Worm (Caenorhabditis elegans) whole organism, L1 larva: ENCODE measurements around the gene vha-2.

Source experiments
- C04F5.9 ChIP-seq: sonication (generic microtip); optimal IDR thresholded peaks from 2 replicates; lab custom pipeline; 2016; ENCODE audit warnings: missing genetic modification characterization, missing compliant biosample characterization
- C34B4.2 ChIP-seq: sonication (generic microtip); optimal IDR thresholded peaks from 2 replicates; lab custom pipeline; 2017; ENCODE audit warnings: mild to moderate bottlenecking, missing genetic modification characterization, missing compliant biosample characterization
- F16B12.6 ChIP-seq: fragments of 150-350 bp; optimal IDR thresholded peaks from 2 replicates; lab custom pipeline; 2014; ENCODE audit warnings: missing biosample characterization, missing genetic modification characterization
- Y116A8C.19 ChIP-seq: sonication (generic microtip); optimal IDR thresholded peaks from 2 replicates; lab custom pipeline; 2016; ENCODE audit warnings: missing compliant biosample characterization, missing genetic modification characterization, borderline replicate concordance
- alr-1 ChIP-seq: fragments of 200-800 bp; sonication (Bioruptor generic); optimal IDR thresholded peaks from 2 replicates; lab custom pipeline; 2018; ENCODE audit warnings: borderline replicate concordance, mild to moderate bottlenecking, missing genetic modification characterization, missing compliant biosample characterization
- aly-2 ChIP-seq: fragments of 150-350 bp; optimal IDR thresholded peaks from 2 replicates; lab custom pipeline; 2014; ENCODE audit warnings: missing biosample characterization, missing genetic modification characterization
- blmp-1 ChIP-seq: fragments of 150-350 bp; optimal IDR thresholded peaks from 2 replicates; lab custom pipeline; 2014; ENCODE audit warnings: missing biosample characterization, missing genetic modification characterization
- ceh-63 ChIP-seq: fragments of 200-800 bp; sonication (Bioruptor generic); optimal IDR thresholded peaks from 2 replicates; lab custom pipeline; 2018; ENCODE audit warnings: mild to moderate bottlenecking, missing genetic modification characterization, missing compliant biosample characterization
- efl-1 ChIP-seq, 4 experiments: fragments of 150-350 bp; optimal IDR thresholded peaks in 3 of 4; peaks in 1 of 4; 1 replicate in 1 of 4; 2 replicates in 3 of 4; lab custom pipeline; 2014; ENCODE audit warnings: missing biosample characterization in 2 of 4, missing genetic modification characterization in 2 of 4, missing genetic modification reagents in 2 of 4
- elt-2 ChIP-seq: sonication (generic microtip); optimal IDR thresholded peaks from 2 replicates; lab custom pipeline; 2016; ENCODE audit warnings: missing genetic modification characterization, mild to moderate bottlenecking, inconsistent platforms, missing compliant biosample characterization, missing genetic modification reagents
- elt-3 ChIP-seq, 6 experiments: fragments of 150-350 bp in 1 of 6; sonication (generic microtip); optimal IDR thresholded peaks; 2 replicates each; lab custom pipeline; 2017 to 2018; ENCODE audit warnings: missing biosample characterization in 6 of 6, missing genetic modification characterization in 6 of 6, inconsistent platforms in 1 of 6
- fkh-10 ChIP-seq: sonication (generic microtip); optimal IDR thresholded peaks from 2 replicates; lab custom pipeline; 2017; ENCODE audit warnings: missing biosample characterization, missing genetic modification reagents, missing genetic modification characterization
- fkh-4 ChIP-seq: sonication (generic microtip); optimal IDR thresholded peaks from 2 replicates; lab custom pipeline; 2016; ENCODE audit warnings: missing compliant biosample characterization, missing genetic modification characterization, borderline replicate concordance
- grh-1 ChIP-seq: fragments of 200-800 bp; sonication (Bioruptor generic); IDR thresholded peaks from 2 replicates; pipeline ENCODE4 v1.3.6; 2022; ENCODE audit warnings: missing genetic modification reagents, missing genetic modification characterization, missing compliant biosample characterization
- hlh-17 ChIP-seq: fragments of 200-800 bp; sonication (Bioruptor generic); optimal IDR thresholded peaks from 2 replicates; lab custom pipeline; 2018; ENCODE audit warnings: missing genetic modification characterization, mild to moderate bottlenecking, missing compliant biosample characterization, moderate library complexity, borderline replicate concordance
- hlh-4 ChIP-seq: sonication (generic microtip); optimal IDR thresholded peaks from 2 replicates; lab custom pipeline; 2016; ENCODE audit warnings: mild to moderate bottlenecking, missing genetic modification characterization, missing compliant biosample characterization
- hpl-2 ChIP-seq: fragments of 150-350 bp; optimal IDR thresholded peaks from 2 replicates; lab custom pipeline; 2014; ENCODE audit warnings: missing biosample characterization, missing genetic modification reagents, missing genetic modification characterization
- jun-1 ChIP-seq: fragments of 150-350 bp; optimal IDR thresholded peaks from 2 replicates; lab custom pipeline; 2014; ENCODE audit warnings: missing biosample characterization, missing genetic modification reagents, missing genetic modification characterization
- lin-13 ChIP-seq: fragments of 150-350 bp; optimal IDR thresholded peaks from 2 replicates; lab custom pipeline; 2014; ENCODE audit warnings: missing biosample characterization, missing genetic modification reagents, missing genetic modification characterization
- lin-14 ChIP-seq: fragments of 200-800 bp; sonication (Bioruptor generic); optimal IDR thresholded peaks from 2 replicates; lab custom pipeline; 2018; ENCODE audit warnings: mild to moderate bottlenecking, missing genetic modification characterization, moderate library complexity, missing compliant biosample characterization
- lin-35 ChIP-seq, 2 experiments: fragments of 150-350 bp; optimal IDR thresholded peaks; 2 replicates each; lab custom pipeline; 2014; ENCODE audit warnings: missing biosample characterization in 2 of 2, missing genetic modification characterization in 2 of 2, missing genetic modification reagents in 2 of 2
- mab-9 ChIP-seq: fragments of 200-800 bp; sonication (Bioruptor generic); IDR thresholded peaks from 2 replicates; pipeline ENCODE4 v1.3.6; 2022; ENCODE audit warnings: missing genetic modification reagents, missing genetic modification characterization, missing compliant biosample characterization
- mdl-1 ChIP-seq, 2 experiments: fragments of 150-350 bp; optimal IDR thresholded peaks; 2 replicates each; lab custom pipeline; 2014 to 2017; ENCODE audit warnings: missing biosample characterization in 2 of 2, missing genetic modification characterization in 2 of 2, inconsistent platforms in 1 of 2
- mef-2 ChIP-seq: fragments of 150-350 bp; optimal IDR thresholded peaks from 2 replicates; lab custom pipeline; 2014; ENCODE audit warnings: missing biosample characterization, missing genetic modification characterization
- nhr-19 ChIP-seq: fragments of 200-800 bp; sonication (Bioruptor generic); conservative IDR thresholded peaks from 2 replicates; pipeline ENCODE4 v1.3.6; 2022; ENCODE audit warnings: missing genetic modification characterization, missing compliant biosample characterization
- nhr-237 ChIP-seq: fragments of 150-350 bp; optimal IDR thresholded peaks from 2 replicates; lab custom pipeline; 2014; ENCODE audit warnings: missing biosample characterization, missing genetic modification characterization
- nhr-71 ChIP-seq: sonication (generic microtip); optimal IDR thresholded peaks from 2 replicates; lab custom pipeline; 2016; ENCODE audit warnings: mild to moderate bottlenecking, missing genetic modification characterization, moderate library complexity, missing compliant biosample characterization
- nhr-76 ChIP-seq: sonication (generic microtip); optimal IDR thresholded peaks from 2 replicates; lab custom pipeline; 2017; ENCODE audit warnings: missing biosample characterization, missing genetic modification characterization
- nhr-77 ChIP-seq: fragments of 150-350 bp; optimal IDR thresholded peaks from 2 replicates; lab custom pipeline; 2014; ENCODE audit warnings: missing biosample characterization, missing genetic modification characterization
- nhr-84 ChIP-seq: sonication (generic microtip); optimal IDR thresholded peaks from 2 replicates; lab custom pipeline; 2017; ENCODE audit warnings: missing biosample characterization, missing genetic modification characterization
- nhr-90 ChIP-seq: sonication (generic microtip); optimal IDR thresholded peaks from 2 replicates; lab custom pipeline; 2016; ENCODE audit warnings: mild to moderate bottlenecking, missing genetic modification characterization, missing compliant biosample characterization; ENCODE audit not compliant: poor library complexity
- pag-3 ChIP-seq: sonication (generic microtip); optimal IDR thresholded peaks from 2 replicates; lab custom pipeline; 2017; ENCODE audit warnings: missing genetic modification characterization, mild to moderate bottlenecking, missing compliant biosample characterization, antibody characterized with exemption, borderline replicate concordance; ENCODE audit not compliant: insufficient read depth
- pqm-1 ChIP-seq: sonication (generic microtip); optimal IDR thresholded peaks from 3 replicates; lab custom pipeline; 2017; ENCODE audit warnings: missing biosample characterization, missing genetic modification characterization
- snu-23 ChIP-seq: sonication (generic microtip); optimal IDR thresholded peaks from 2 replicates; lab custom pipeline; 2016; ENCODE audit warnings: missing genetic modification characterization, missing compliant biosample characterization
- sox-4 ChIP-seq: sonication (generic microtip); optimal IDR thresholded peaks from 2 replicates; lab custom pipeline; 2016; ENCODE audit warnings: missing genetic modification characterization, missing compliant biosample characterization
- sup-37 ChIP-seq: fragments of 200-800 bp; sonication (Bioruptor generic); optimal IDR thresholded peaks from 2 replicates; lab custom pipeline; 2018; ENCODE audit warnings: mild to moderate bottlenecking, missing genetic modification characterization, missing compliant biosample characterization
- tbx-2 ChIP-seq: sonication (generic microtip); optimal IDR thresholded peaks from 2 replicates; lab custom pipeline; 2016; ENCODE audit warnings: missing genetic modification characterization, missing compliant biosample characterization
- unc-86 ChIP-seq: sonication (generic microtip); optimal IDR thresholded peaks from 2 replicates; lab custom pipeline; 2016; ENCODE audit warnings: missing genetic modification characterization, missing compliant biosample characterization
- zip-4 ChIP-seq: fragments of 200-800 bp; sonication (Bioruptor generic); optimal IDR thresholded peaks from 2 replicates; lab custom pipeline; 2018; ENCODE audit warnings: mild to moderate bottlenecking, missing genetic modification characterization, moderate library complexity, missing compliant biosample characterization
- ztf-11 ChIP-seq, 2 experiments: sonication (generic microtip); optimal IDR thresholded peaks; 2 replicates each; lab custom pipeline; 2016 to 2017; ENCODE audit warnings: missing genetic modification characterization in 2 of 2, missing biosample characterization in 1 of 2, missing compliant biosample characterization in 1 of 2

vha-2 gene

DNA sequence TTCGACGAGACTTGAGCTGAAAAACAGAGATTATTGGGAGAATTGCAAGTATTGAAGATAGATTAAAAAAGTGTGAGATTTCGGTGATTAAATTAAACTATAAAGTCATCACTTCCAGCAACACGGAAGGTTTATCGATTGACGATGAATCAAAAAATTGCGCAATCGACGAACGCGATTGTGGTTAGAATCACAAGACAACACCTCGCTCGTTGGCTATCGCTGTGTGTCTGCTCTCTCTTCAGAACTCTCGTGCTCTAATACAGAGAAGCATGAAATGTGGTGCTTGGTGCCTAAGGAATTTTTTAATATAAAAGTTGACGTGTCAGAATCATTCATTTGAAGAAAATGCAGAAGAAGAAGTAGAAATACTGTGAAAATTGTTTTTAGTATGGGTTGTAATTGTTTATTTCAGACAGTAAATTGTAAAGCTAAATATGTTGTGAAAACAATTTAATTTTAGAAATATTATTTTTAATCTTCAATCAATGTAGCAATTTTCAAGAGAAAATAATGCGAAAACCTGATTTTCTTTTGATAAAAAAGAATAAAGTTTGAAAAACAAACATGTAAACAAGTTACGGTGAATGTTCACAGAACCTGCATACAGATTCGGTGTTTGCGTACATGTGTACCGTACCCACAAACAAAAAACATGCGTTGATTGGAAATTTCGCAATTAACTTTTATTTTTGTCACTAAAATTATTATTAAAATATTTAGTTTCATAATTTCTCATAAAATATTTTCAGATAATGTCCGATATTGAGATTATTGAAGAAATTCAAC lies 45.4 kb downstream of the vha-2 start, which contains the start of the genes ZK632.10 and ZK632.11 (continued):
- peak; percentile 3 for TF ChIP-seq C04F5.9 (tag; lab: Kevin White, UChicago)
- no peak for TF ChIP-seq unc-86 (tag; lab: Kevin White, UChicago)
- peak; percentile 47 to 48 for TF ChIP-seq efl-1 (optimal IDR thresholded peaks at IDR 0.05; lab: Kevin White, UChicago)
- peak in 1 of 2 experiments; percentile 59 for TF ChIP-seq efl-1 (GFP tag; optimal IDR thresholded peaks at IDR 0.05 in 1 of 2; lab: Kevin White, UChicago)
- TF ChIP-seq lin-13: peak; percentile 47
- no peak for TF ChIP-seq nhr-90 (tag; lab: Kevin White, UChicago)
- peak; percentile 87 for TF ChIP-seq F16B12.6 (tag; lab: Kevin White, UChicago)
- TF ChIP-seq nhr-71 (tag; lab: Kevin White, UChicago): peak; percentile 47
- peak; percentile 70 for TF ChIP-seq blmp-1 (tag; lab: Kevin White, UChicago)
- peak; percentile 10 for TF ChIP-seq tbx-2 (tag; lab: Kevin White, UChicago)
- TF ChIP-seq lin-14: peak; percentile 46
- TF ChIP-seq fkh-10 (GFP tag; lab: Kevin White, UChicago): no peak
- TF ChIP-seq ztf-11 (tag; optimal IDR thresholded peaks at IDR 0.05; lab: Kevin White, UChicago): no peak
- peak in 1 of 6 experiments; percentile 29 for TF ChIP-seq elt-3 (tag; optimal IDR thresholded peaks at IDR 0.05; lab: Kevin White, UChicago)
- TF ChIP-seq jun-1 (tag; lab: Kevin White, UChicago): no peak
- TF ChIP-seq hpl-2: no peak
- TF ChIP-seq alr-1 (tag; lab: Kevin White, UChicago): no peak
- peak; percentile 61 to 70 for TF ChIP-seq lin-35 (GFP tag; optimal IDR thresholded peaks at IDR 0.05; lab: Kevin White, UChicago)

DNA sequence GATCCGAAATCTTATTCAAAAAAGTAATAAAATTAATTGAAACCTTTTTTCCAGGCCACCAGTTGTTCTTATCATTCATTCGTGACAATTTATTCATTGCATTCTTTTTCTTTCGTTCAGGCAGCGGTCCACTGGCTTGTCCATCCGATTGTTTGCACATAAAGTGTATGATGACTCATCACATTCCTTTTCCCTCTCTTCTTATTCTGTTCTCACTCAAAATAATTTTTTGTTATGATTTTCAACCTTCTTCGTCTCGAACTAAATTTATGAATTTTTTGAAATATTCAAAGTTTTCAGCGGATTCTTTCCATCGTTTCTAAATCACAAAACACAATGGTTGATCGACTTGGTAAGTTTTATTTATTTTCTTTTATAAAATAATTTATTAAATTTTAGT lies 48.5 kb downstream of the vha-2 start, which contains the start of gene ZK632.12:
TSS of gene ZK632.12 (plus strand) at position 301 of the 400 bp plus-strand sequence.
- TF ChIP-seq fkh-4 (no peak), mdl-1 (tag; optimal IDR thresholded peaks at IDR 0.05; lab: Kevin White, UChicago) (no peak), mab-9 (GFP tag; lab: Robert Waterston, UW) (no peak), nhr-19 (no peak), pqm-1 (tag; lab: Kevin White, UChicago) (no peak), Y116A8C.19 (no peak), nhr-76 (no peak), lin-14 (no peak), C34B4.2 (tag; lab: Kevin White, UChicago) (no peak), hlh-4 (no peak), sox-4 (tag; lab: Kevin White, UChicago) (no peak), zip-4 (GFP tag; lab: Kevin White, UChicago) (no peak), elt-2 (no peak), aly-2 (no peak), hlh-17 (GFP tag; lab: Kevin White, UChicago) (no peak), ztf-11 (tag; optimal IDR thresholded peaks at IDR 0.05; lab: Kevin White, UChicago) (no peak), nhr-84 (tag; lab: Kevin White, UChicago) (no peak)
- TF ChIP-seq, all 84 proteins: peak for 0

DNA sequence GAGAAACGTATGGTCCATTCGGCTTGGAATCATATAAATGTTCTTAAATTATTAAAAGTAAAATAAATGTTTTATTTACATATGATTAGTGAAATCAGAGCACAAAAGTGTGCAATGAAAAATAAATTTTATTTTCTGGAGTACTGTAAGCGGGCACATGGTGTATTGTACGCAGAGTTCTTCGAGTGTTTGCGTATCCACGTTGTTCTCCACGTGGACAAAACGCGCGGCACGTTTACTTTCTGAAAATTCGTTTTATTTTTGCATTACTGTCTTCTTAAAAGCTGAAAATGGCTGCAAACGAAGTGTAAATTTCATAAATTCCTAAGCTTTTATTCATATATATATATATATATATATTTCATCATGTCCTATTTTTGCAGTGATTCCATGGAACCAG lies 50.6 kb downstream of the vha-2 start:
- TF ChIP-seq sup-37 (GFP tag; lab: Kevin White, UChicago) (no peak), jun-1 (tag; lab: Kevin White, UChicago) (no peak), nhr-77 (tag; lab: Kevin White, UChicago) (no peak), ceh-63 (GFP tag; lab: Kevin White, UChicago) (no peak), F16B12.6 (tag; lab: Kevin White, UChicago) (no peak), nhr-237 (no peak), pag-3 (tag; lab: Kevin White, UChicago) (no peak), mef-2 (tag; lab: Kevin White, UChicago) (no peak), fkh-10 (GFP tag; lab: Kevin White, UChicago) (no peak), hlh-4 (no peak), snu-23 (GFP tag; lab: Kevin White, UChicago) (no peak), grh-1 (GFP tag; lab: Robert Waterston, UW) (no peak)
